Fruit fly (Drosophila melanogaster): ENCODE results near the gene eag.

Gene eag

DNA sequence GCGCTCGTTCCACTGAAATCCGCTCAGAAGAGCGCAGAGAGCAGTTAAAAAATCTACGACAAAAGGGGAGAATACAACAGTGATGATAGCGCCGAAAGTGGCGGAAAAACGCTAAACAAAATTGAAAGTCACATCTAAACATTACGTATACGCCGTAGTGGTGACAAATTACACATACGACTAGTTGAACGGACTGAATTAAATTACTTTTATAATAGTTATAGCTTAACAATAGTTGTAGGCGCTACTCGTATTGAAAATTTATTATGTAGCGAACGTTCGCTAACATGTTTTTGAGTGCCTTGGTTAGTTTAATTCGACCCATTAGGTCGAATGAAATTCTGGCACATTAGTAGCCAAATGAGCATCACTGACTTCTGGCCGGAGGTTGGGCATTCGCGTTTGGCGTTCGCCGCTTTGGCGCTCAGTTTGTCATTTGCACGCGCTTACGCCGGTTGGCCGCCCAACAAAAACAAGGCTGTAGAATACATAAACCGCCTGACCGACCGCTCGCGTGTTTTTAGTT, 88.5 kb downstream of the eag start, which contains the start of gene CG5541 (continued):
- TF ChIP-seq Sox15 (GFP tag; optimal IDR thresholded peaks at IDR 0.05) (no peak), CG3919 (GFP tag; optimal IDR thresholded peaks at IDR 0.05) (peak; percentile 20), Eip75B (GFP tag; optimal IDR thresholded peaks at IDR 0.05) (peak; percentile 31), svp (GFP tag) (peak; percentile 85)

DNA sequence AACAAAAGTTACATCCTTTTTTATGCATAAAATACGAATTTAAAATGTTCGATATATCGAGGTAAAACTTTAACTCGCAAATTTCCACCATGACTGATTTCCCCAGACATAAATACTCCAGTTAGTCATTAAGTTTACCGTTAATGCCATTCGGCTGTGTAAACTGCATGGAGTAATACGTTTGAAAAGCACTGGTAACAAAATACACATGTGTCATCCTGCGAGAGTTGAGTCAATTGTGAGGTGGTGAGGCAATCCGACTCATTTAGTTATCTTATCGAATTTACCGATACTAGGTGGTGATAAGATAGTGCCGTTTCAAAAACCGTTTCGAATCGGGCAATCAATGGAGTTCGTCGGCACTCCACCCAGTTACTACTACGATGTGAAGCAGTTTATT, 90.3 kb downstream of the eag start:
- TF ChIP-seq fkh (GFP tag; optimal IDR thresholded peaks at IDR 0.05) (peak; percentile 11), vri (GFP tag; optimal IDR thresholded peaks at IDR 0.05) (peak; percentile 60), dsx (GFP tag; optimal IDR thresholded peaks at IDR 0.05; ENCODE audit: poor library complexity, severe bottlenecking) (no peak), CG3032 (tag; optimal IDR thresholded peaks at IDR 0.05) (no peak), CG6854 (GFP tag; optimal IDR thresholded peaks at IDR 0.05) (peak; percentile 12), Eip93F (GFP tag; optimal IDR thresholded peaks at IDR 0.05) (peak; percentile 6), Eip78C (GFP tag) (peak; percentile 13)

DNA sequence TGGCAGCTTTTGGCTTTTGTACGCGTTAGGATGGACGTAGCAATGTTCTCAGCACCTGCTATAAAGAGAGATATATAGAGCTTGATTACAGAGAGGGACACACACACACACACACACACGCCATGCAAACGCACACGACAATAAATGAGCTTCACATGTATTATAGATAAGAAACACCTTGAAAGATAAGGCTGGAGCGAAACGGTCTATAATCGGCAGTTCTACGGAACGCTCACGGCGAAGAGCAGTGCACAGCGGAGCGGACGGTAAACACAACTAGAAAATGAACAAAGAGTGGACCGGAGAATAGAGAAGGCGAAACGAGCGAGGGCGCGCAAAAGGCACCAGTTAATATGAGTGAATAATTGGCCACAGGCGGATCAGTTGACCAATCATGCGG, 93.4 kb downstream of the eag start:
- TF ChIP-seq svp (GFP tag) (peak; percentile 66), pdm3 (GFP tag; optimal IDR thresholded peaks at IDR 0.05) (no peak), CG6163 (GFP tag; IDR thresholded peaks at IDR 0.05) (peak; percentile 74; the same call in 2 of the 3 replicates), Sox14 (GFP tag; optimal IDR thresholded peaks at IDR 0.05) (peak; percentile 25)
